Worm (Caenorhabditis elegans): ENCODE data around the gene ZK1290.7.

DNA sequence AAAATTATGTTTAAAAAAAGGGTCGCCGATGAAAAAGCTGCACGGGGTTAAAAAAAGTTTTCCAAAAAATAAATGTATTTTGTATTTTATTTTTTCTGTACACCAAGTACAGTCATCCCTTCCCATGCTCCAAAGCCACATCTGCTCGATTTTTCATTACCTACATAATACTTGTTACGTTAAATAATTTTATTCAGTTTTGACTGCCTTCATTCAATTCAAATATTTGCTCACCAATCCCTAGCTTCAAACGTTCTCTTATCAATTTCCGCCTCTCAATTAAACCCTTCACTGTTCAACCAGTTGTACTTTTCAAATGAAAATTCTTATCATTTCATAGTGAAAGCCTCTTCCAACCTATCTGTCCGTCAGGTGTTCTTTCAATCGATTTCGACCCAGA lies 31.2 kb downstream of the ZK1290.7 start, which contains the start of gene R10H1.1:
- TF ChIP-seq unc-62 (GFP tag; optimal IDR thresholded peaks at IDR 0.05), result no peak
- no peak for TF ChIP-seq aly-2 (tag; optimal IDR thresholded peaks at IDR 0.05)
- TF ChIP-seq fkh-10 (GFP tag; optimal IDR thresholded peaks at IDR 0.05), result no peak
- no peak for TF ChIP-seq sea-2 (GFP tag; optimal IDR thresholded peaks at IDR 0.05)
- no peak for TF ChIP-seq nhr-237 (tag; optimal IDR thresholded peaks at IDR 0.05)
- TF ChIP-seq skn-1 (tag; optimal IDR thresholded peaks at IDR 0.05), result no peak
- TF ChIP-seq ceh-82 (tag; optimal IDR thresholded peaks at IDR 0.05), result no peak
